Worm (Caenorhabditis elegans) whole organism, mixed stage, embryonic: ENCODE data around the gene C08B6.3.

Source experiments
- M03D4.4 ChIP-seq: sonication (generic microtip); optimal IDR thresholded peaks from 2 replicates; lab custom pipeline; 2017; ENCODE audit warnings: mild to moderate bottlenecking, missing genetic modification characterization, missing compliant biosample characterization
- bed-3 ChIP-seq: fragments of 200-800 bp; sonication (Bioruptor generic); optimal IDR thresholded peaks from 3 replicates; lab custom pipeline; 2018; ENCODE audit warnings: mild to moderate bottlenecking, missing genetic modification characterization, moderate library complexity, missing compliant biosample characterization
- blmp-1 ChIP-seq: fragments of 150-350 bp; optimal IDR thresholded peaks from 2 replicates; lab custom pipeline; 2014; ENCODE audit warnings: missing biosample characterization, missing genetic modification characterization
- ceh-39 ChIP-seq: fragments of 150-350 bp; optimal IDR thresholded peaks from 2 replicates; lab custom pipeline; 2014; ENCODE audit warnings: missing biosample characterization, missing genetic modification characterization
- ceh-43 ChIP-seq: fragments of 200-800 bp; sonication (Bioruptor generic); optimal IDR thresholded peaks from 2 replicates; lab custom pipeline; 2018; ENCODE audit warnings: mild to moderate bottlenecking, missing genetic modification characterization, moderate library complexity, missing compliant biosample characterization
- ceh-83 ChIP-seq: fragments of 200-800 bp; sonication (Bioruptor generic); optimal IDR thresholded peaks from 2 replicates; lab custom pipeline; 2018; ENCODE audit warnings: mild to moderate bottlenecking, missing genetic modification characterization, missing compliant biosample characterization
- ces-1 ChIP-seq: fragments of 150-350 bp; optimal IDR thresholded peaks from 2 replicates; lab custom pipeline; 2014; ENCODE audit warnings: missing biosample characterization, missing genetic modification reagents, missing genetic modification characterization
- cnd-1 ChIP-seq: fragments of 200-800 bp; sonication (Bioruptor generic); optimal IDR thresholded peaks from 2 replicates; lab custom pipeline; 2018; ENCODE audit warnings: mild to moderate bottlenecking, missing genetic modification characterization, missing compliant biosample characterization
- drap-1 ChIP-seq: fragments of 200-800 bp; sonication (Bioruptor generic); optimal IDR thresholded peaks from 3 replicates; lab custom pipeline; 2018; ENCODE audit warnings: mild to moderate bottlenecking, missing genetic modification characterization, missing compliant biosample characterization
- elt-1 ChIP-seq: sonication (generic microtip); optimal IDR thresholded peaks from 2 replicates; lab custom pipeline; 2017; ENCODE audit warnings: missing genetic modification characterization, mild to moderate bottlenecking, missing compliant biosample characterization, antibody characterized with exemption, moderate library complexity, borderline replicate concordance; ENCODE audit not compliant: insufficient read depth
- elt-3 ChIP-seq: fragments of 150-350 bp; optimal IDR thresholded peaks from 2 replicates; lab custom pipeline; 2014; ENCODE audit warnings: missing biosample characterization, missing genetic modification characterization
- flh-1 ChIP-seq: fragments of 200-800 bp; sonication (Bioruptor generic); optimal IDR thresholded peaks from 2 replicates; lab custom pipeline; 2018; ENCODE audit warnings: mild to moderate bottlenecking, missing genetic modification characterization, moderate library complexity, missing compliant biosample characterization
- hlh-1 ChIP-seq: fragments of 150-350 bp; optimal IDR thresholded peaks from 2 replicates; lab custom pipeline; 2014; ENCODE audit warnings: missing biosample characterization, missing genetic modification reagents, missing genetic modification characterization
- lin-32 ChIP-seq: fragments of 200-800 bp; sonication (Bioruptor generic); optimal IDR thresholded peaks from 2 replicates; lab custom pipeline; 2018; ENCODE audit warnings: mild to moderate bottlenecking, missing genetic modification characterization, missing compliant biosample characterization
- mep-1 ChIP-seq: fragments of 150-350 bp; optimal IDR thresholded peaks from 2 replicates; lab custom pipeline; 2017; ENCODE audit warnings: missing biosample characterization, missing genetic modification reagents, missing genetic modification characterization, inconsistent platforms
- mls-2 ChIP-seq: sonication (generic microtip); optimal IDR thresholded peaks from 2 replicates; lab custom pipeline; 2016; ENCODE audit warnings: mild to moderate bottlenecking, missing genetic modification characterization, moderate library complexity, missing compliant biosample characterization
- nhr-12 ChIP-seq: fragments of 150-350 bp; optimal IDR thresholded peaks from 2 replicates; lab custom pipeline; 2014; ENCODE audit warnings: missing biosample characterization, missing genetic modification characterization
- nhr-2 ChIP-seq: fragments of 150-350 bp; optimal IDR thresholded peaks from 2 replicates; lab custom pipeline; 2014; ENCODE audit warnings: missing biosample characterization, missing genetic modification characterization
- nhr-28 ChIP-seq: fragments of 150-350 bp; optimal IDR thresholded peaks from 2 replicates; lab custom pipeline; 2014; ENCODE audit warnings: missing biosample characterization, missing genetic modification characterization
- nhr-76 ChIP-seq: sonication (generic microtip); optimal IDR thresholded peaks from 2 replicates; lab custom pipeline; 2017; ENCODE audit warnings: missing biosample characterization, missing genetic modification characterization
- pha-4 ChIP-seq: fragments of 150-350 bp; optimal IDR thresholded peaks from 2 replicates; lab custom pipeline; 2018; ENCODE audit warnings: missing biosample characterization, missing genetic modification reagents, missing genetic modification characterization
- sem-2 ChIP-seq: fragments of 200-800 bp; sonication (Bioruptor generic); optimal IDR thresholded peaks from 2 replicates; lab custom pipeline; 2018; ENCODE audit warnings: mild to moderate bottlenecking, missing genetic modification characterization, missing compliant biosample characterization
- snpc-4 ChIP-seq: fragments of 150-350 bp; optimal IDR thresholded peaks from 2 replicates; lab custom pipeline; 2014; ENCODE audit warnings: missing biosample characterization, missing genetic modification characterization
- sptf-1 ChIP-seq: sonication (generic microtip); optimal IDR thresholded peaks from 2 replicates; lab custom pipeline; 2017; ENCODE audit warnings: mild to moderate bottlenecking, missing genetic modification characterization, moderate library complexity, missing compliant biosample characterization
- tbx-8 ChIP-seq: fragments of 200-800 bp; sonication (Bioruptor generic); optimal IDR thresholded peaks from 2 replicates; lab custom pipeline; 2018; ENCODE audit warnings: mild to moderate bottlenecking, missing genetic modification characterization, moderate library complexity, missing compliant biosample characterization
- unc-120 ChIP-seq: sonication (generic microtip); optimal IDR thresholded peaks from 2 replicates; lab custom pipeline; 2017; ENCODE audit warnings: missing genetic modification characterization, missing compliant biosample characterization; ENCODE audit not compliant: poor library complexity, severe bottlenecking
- unc-39 ChIP-seq: fragments of 150-350 bp; optimal IDR thresholded peaks from 2 replicates; lab custom pipeline; 2014; ENCODE audit warnings: missing biosample characterization, missing genetic modification characterization
- unc-62 ChIP-seq: fragments of 150-350 bp; optimal IDR thresholded peaks from 2 replicates; lab custom pipeline; 2014; ENCODE audit warnings: missing biosample characterization, missing genetic modification reagents, missing genetic modification characterization
- zip-8 ChIP-seq: fragments of 150-350 bp; optimal IDR thresholded peaks from 2 replicates; lab custom pipeline; 2014; ENCODE audit warnings: missing biosample characterization, missing genetic modification characterization
- ztf-11 ChIP-seq: fragments of 150-350 bp; optimal IDR thresholded peaks from 2 replicates; lab custom pipeline; 2014; ENCODE audit warnings: missing biosample characterization, missing genetic modification characterization

C08B6.3 gene

ce11 chrV:10133277-10133676, 21.2 kb upstream of the C08B6.3 start:
- no peak for TF ChIP-seq ceh-39
- TF ChIP-seq ztf-11 (tag; lab: Kevin White, UChicago), result no peak
- no peak for TF ChIP-seq lin-32

- TF ChIP-seq sem-2 (GFP tag; lab: Kevin White, UChicago) (no peak), nhr-12 (tag; lab: Kevin White, UChicago) (no peak), unc-62 (GFP tag; lab: Kevin White, UChicago) (no peak), pha-4 (tag; lab: Kevin White, UChicago) (no peak), ztf-11 (tag; lab: Kevin White, UChicago) (no peak), mls-2 (tag; lab: Kevin White, UChicago) (no peak), elt-3 (tag; lab: Kevin White, UChicago) (no peak), hlh-1 (no peak)
Observed at ce11 chrV:10130195-10130594, 18.1 kb upstream of the C08B6.3 start, which contains the start of gene aos-1. aos-1 (minus strand) TSS chrV:10130295.

- TF ChIP-seq snpc-4 (tag; lab: Kevin White, UChicago) (no peak), ces-1 (no peak), nhr-76 (tag; lab: Kevin White, UChicago) (no peak), sem-2 (GFP tag; lab: Kevin White, UChicago) (no peak), lin-32 (no peak), elt-3 (tag; lab: Kevin White, UChicago) (no peak), hlh-1 (no peak)
Observed at ce11 chrV:10124799-10125548, 12.9 kb upstream of the C08B6.3 start, which contains the start of gene C08B6.10. C08B6.10 (plus strand) TSS chrV:10125498.

DNA sequence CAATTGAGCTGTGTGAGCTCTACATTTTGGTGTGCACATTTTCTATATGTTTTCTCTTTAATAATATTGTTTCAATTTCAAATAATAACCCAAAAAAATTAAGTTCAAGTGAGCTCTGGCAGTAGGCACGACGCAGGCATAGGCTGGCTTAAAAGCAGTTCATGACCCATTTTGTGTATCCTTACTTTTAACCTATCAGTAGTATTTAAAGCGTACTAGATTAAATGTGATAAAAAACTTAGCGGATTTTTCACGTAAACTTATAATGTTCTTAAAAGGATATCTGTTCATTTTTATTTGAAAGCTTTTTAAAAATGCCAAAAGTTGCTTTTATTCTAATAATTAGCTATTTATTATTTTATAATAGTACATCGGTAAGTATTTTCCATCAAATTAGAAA, 11.2 kb upstream of the C08B6.3 start, which contains the start of gene C08B6.6:
Gene C08B6.6 (plus strand): TSS at position 301 of the 400 bp plus-strand sequence.
- no peak for TF ChIP-seq tbx-8 (GFP tag; lab: Kevin White, UChicago)
- no peak for TF ChIP-seq elt-3 (tag; lab: Kevin White, UChicago)
- no peak for TF ChIP-seq sem-2 (GFP tag; lab: Kevin White, UChicago)
- TF ChIP-seq zip-8, result no peak
- TF ChIP-seq unc-120, result no peak
- TF ChIP-seq elt-1 (tag; lab: Kevin White, UChicago), result no peak
- TF ChIP-seq cnd-1, result no peak
- no peak for TF ChIP-seq mep-1 (tag; lab: Kevin White, UChicago)
- no peak for TF ChIP-seq lin-32
- no peak for TF ChIP-seq nhr-2 (tag; lab: Kevin White, UChicago)
- no peak for TF ChIP-seq flh-1 (GFP tag; lab: Kevin White, UChicago)
- no peak for TF ChIP-seq ceh-83 (GFP tag; lab: Kevin White, UChicago)
- TF ChIP-seq nhr-28 (tag; lab: Kevin White, UChicago), result no peak
- no peak for TF ChIP-seq M03D4.4 (tag; lab: Kevin White, UChicago)
- no peak for TF ChIP-seq ceh-43 (GFP tag; lab: Kevin White, UChicago)
- TF ChIP-seq snpc-4 (tag; lab: Kevin White, UChicago), result no peak
- no peak for TF ChIP-seq sptf-1 (tag; lab: Kevin White, UChicago)

ce11 chrV:10122670-10123069, 10.6 kb upstream of the C08B6.3 start, which contains the start of gene srxa-19:
srxa-19 (minus strand) TSS chrV:10122770.
- TF ChIP-seq ceh-39 (no peak), unc-39 (tag; lab: Kevin White, UChicago) (no peak), elt-1 (tag; lab: Kevin White, UChicago) (no peak), nhr-12 (tag; lab: Kevin White, UChicago) (no peak), cnd-1 (no peak), nhr-2 (tag; lab: Kevin White, UChicago) (no peak), hlh-1 (no peak), zip-8 (no peak), flh-1 (GFP tag; lab: Kevin White, UChicago) (no peak), unc-120 (no peak), blmp-1 (tag; lab: Kevin White, UChicago) (no peak), ces-1 (no peak), drap-1 (GFP tag; lab: Kevin White, UChicago) (no peak), unc-62 (GFP tag; lab: Kevin White, UChicago) (no peak), bed-3 (no peak)
- TF ChIP-seq, all 35 proteins: peak for 0
